Fruit fly (Drosophila melanogaster) whole organism, embryonic: Measurements from ENCODE around the gene CG16717.

ENCODE experiments used
- Adf1 ChIP-seq: fragments of 200-800 bp; sonication (Bioruptor generic); IDR thresholded peaks from 2 replicates; pipeline ENCODE4 v1.3.6; 2022; ENCODE audit warnings: missing biosample characterization, missing genetic modification characterization
- Atf6 ChIP-seq: fragments of 200-800 bp; sonication (Bioruptor generic); IDR thresholded peaks from 2 replicates; pipeline ENCODE4 v1.3.6; 2022; ENCODE audit warnings: missing biosample characterization, missing genetic modification characterization
- Blimp-1 ChIP-seq: fragments of 200-800 bp; sonication (Bioruptor generic); optimal IDR thresholded peaks from 3 replicates; lab custom pipeline; 2018; ENCODE audit warnings: missing biosample characterization, missing genetic modification characterization, mild to moderate bottlenecking, moderate library complexity, missing genetic modification reagents
- CG1024 ChIP-seq: fragments of 200-800 bp; sonication (Bioruptor generic); IDR thresholded peaks from 2 replicates; pipeline ENCODE4 v1.3.6; 2022; ENCODE audit warnings: missing biosample characterization, missing genetic modification characterization
- CG10267 ChIP-seq: fragments of 200-800 bp; sonication (Bioruptor generic); optimal IDR thresholded peaks from 2 replicates; lab custom pipeline; 2018; ENCODE audit warnings: missing biosample characterization, mild to moderate bottlenecking, missing genetic modification characterization, moderate library complexity
- CG12769 ChIP-seq: fragments of 200-800 bp; sonication (Bioruptor generic); optimal IDR thresholded peaks from 2 replicates; lab custom pipeline; 2019; ENCODE audit warnings: missing biosample characterization, mild to moderate bottlenecking, missing genetic modification characterization, moderate library complexity
- CG13624 ChIP-seq: fragments of 200-800 bp; sonication (Bioruptor generic); optimal IDR thresholded peaks from 2 replicates; lab custom pipeline; 2016; ENCODE audit warnings: missing biosample characterization, missing genetic modification characterization
- CG15696 ChIP-seq: fragments of 200-800 bp; sonication (Bioruptor generic); optimal IDR thresholded peaks from 2 replicates; lab custom pipeline; 2019; ENCODE audit warnings: missing biosample characterization, mild to moderate bottlenecking, missing genetic modification characterization, moderate library complexity
- CG1647 ChIP-seq: fragments of 200-800 bp; sonication (Bioruptor generic); optimal IDR thresholded peaks from 3 replicates; lab custom pipeline; 2016; ENCODE audit warnings: missing biosample characterization, missing genetic modification characterization
- CG17802 ChIP-seq: fragments of 200-800 bp; sonication (Bioruptor generic); optimal IDR thresholded peaks from 2 replicates; lab custom pipeline; 2018; ENCODE audit warnings: missing biosample characterization, mild to moderate bottlenecking, missing genetic modification characterization, moderate library complexity
- CG1792 ChIP-seq: fragments of 200-800 bp; sonication (Bioruptor generic); optimal IDR thresholded peaks from 2 replicates; lab custom pipeline; 2016; ENCODE audit warnings: missing biosample characterization, missing genetic modification characterization
- CG18262 ChIP-seq: fragments of 200-800 bp; optimal IDR thresholded peaks from 3 replicates; lab custom pipeline; 2019; ENCODE audit warnings: missing biosample characterization, mild to moderate bottlenecking, missing genetic modification characterization, moderate library complexity
- CG18476 ChIP-seq: fragments of 200-800 bp; sonication (Bioruptor generic); optimal IDR thresholded peaks from 2 replicates; lab custom pipeline; 2016; ENCODE audit warnings: missing biosample characterization, mild to moderate bottlenecking, missing genetic modification characterization
- CG18764 ChIP-seq: fragments of 200-800 bp; sonication (Bioruptor generic); optimal IDR thresholded peaks from 3 replicates; lab custom pipeline; 2016; ENCODE audit warnings: missing biosample characterization, missing genetic modification characterization
- CG2678 ChIP-seq: fragments of 200-800 bp; sonication (Bioruptor generic); optimal IDR thresholded peaks from 3 replicates; lab custom pipeline; 2019; ENCODE audit warnings: missing biosample characterization, mild to moderate bottlenecking, missing genetic modification characterization, moderate library complexity
- CG31388 ChIP-seq: fragments of 200-800 bp; sonication (Bioruptor generic); optimal IDR thresholded peaks from 2 replicates; lab custom pipeline; 2016; ENCODE audit warnings: missing biosample characterization, missing genetic modification characterization
- CG3838 ChIP-seq: fragments of 200-800 bp; sonication (Bioruptor generic); optimal IDR thresholded peaks from 3 replicates; lab custom pipeline; 2016; ENCODE audit warnings: missing biosample characterization, missing genetic modification characterization
- CG4404 ChIP-seq: fragments of 200-800 bp; sonication (Bioruptor generic); IDR thresholded peaks from 2 replicates; pipeline ENCODE4 v1.3.6; 2022; ENCODE audit warnings: missing biosample characterization, missing genetic modification characterization
- CG6272 ChIP-seq: fragments of 200-800 bp; sonication (Bioruptor generic); IDR thresholded peaks from 2 replicates; pipeline ENCODE4 v1.3.6; 2022; ENCODE audit warnings: missing biosample characterization, missing genetic modification characterization
- CG8478 ChIP-seq: fragments of >200 bp; optimal IDR thresholded peaks from 2 replicates; lab custom pipeline; 2018
- CG9609 ChIP-seq: fragments of 200-800 bp; sonication (Bioruptor generic); optimal IDR thresholded peaks from 3 replicates; lab custom pipeline; 2016; ENCODE audit warnings: missing biosample characterization, missing genetic modification characterization
- CoRest ChIP-seq: fragments of 200-800 bp; sonication (Bioruptor generic); optimal IDR thresholded peaks from 3 replicates; lab custom pipeline; 2018; ENCODE audit warnings: missing biosample characterization, mild to moderate bottlenecking, missing genetic modification characterization, moderate library complexity
- CrebB ChIP-seq: fragments of 200-800 bp; sonication (Bioruptor generic); optimal IDR thresholded peaks from 3 replicates; lab custom pipeline; 2018; ENCODE audit warnings: missing biosample characterization, mild to moderate bottlenecking, missing genetic modification characterization
- D19B ChIP-seq: fragments of 200-800 bp; sonication (Bioruptor generic); optimal IDR thresholded peaks from 2 replicates; lab custom pipeline; 2017; ENCODE audit warnings: missing biosample characterization, mild to moderate bottlenecking, missing genetic modification characterization
- HLH3B ChIP-seq: fragments of 200-800 bp; sonication (Bioruptor generic); IDR thresholded peaks from 2 replicates; pipeline ENCODE4 v1.3.6; 2022; ENCODE audit warnings: missing biosample characterization, missing genetic modification characterization
- HLHmδ ChIP-seq: fragments of 200-800 bp; sonication (Bioruptor generic); optimal IDR thresholded peaks from 2 replicates; lab custom pipeline; 2018; ENCODE audit warnings: missing biosample characterization, mild to moderate bottlenecking, missing genetic modification characterization, moderate library complexity
- HmgD ChIP-seq: fragments of 200-800 bp; sonication (Bioruptor generic); optimal IDR thresholded peaks from 3 replicates; lab custom pipeline; 2016; ENCODE audit warnings: missing biosample characterization, missing genetic modification characterization
- MBD-R2 ChIP-seq: fragments of 200-800 bp; sonication (Bioruptor generic); IDR thresholded peaks from 2 replicates; pipeline ENCODE4 v1.3.6; 2022; ENCODE audit warnings: missing biosample characterization, missing genetic modification characterization
- Nf-YB ChIP-seq: fragments of 200-800 bp; sonication (Bioruptor generic); optimal IDR thresholded peaks from 3 replicates; lab custom pipeline; 2019; ENCODE audit warnings: missing biosample characterization, mild to moderate bottlenecking, missing genetic modification characterization, moderate library complexity
- Oli ChIP-seq: fragments of 200-800 bp; sonication (Bioruptor generic); optimal IDR thresholded peaks from 2 replicates; lab custom pipeline; 2018; ENCODE audit warnings: missing biosample characterization, mild to moderate bottlenecking, missing genetic modification characterization, moderate library complexity
- Rfx ChIP-seq: fragments of 200-800 bp; sonication (Bioruptor generic); IDR thresholded peaks from 2 replicates; pipeline ENCODE4 v1.3.6; 2022; ENCODE audit warnings: missing biosample characterization, missing genetic modification characterization
- Sox102F ChIP-seq: fragments of 200-800 bp; sonication (Bioruptor generic); optimal IDR thresholded peaks from 2 replicates; lab custom pipeline; 2018; ENCODE audit warnings: missing biosample characterization, mild to moderate bottlenecking, missing genetic modification characterization, moderate library complexity
- Ssrp ChIP-seq: fragments of 200-800 bp; sonication (Bioruptor generic); optimal IDR thresholded peaks from 2 replicates; lab custom pipeline; 2018; ENCODE audit warnings: missing biosample characterization, mild to moderate bottlenecking, missing genetic modification characterization, moderate library complexity
- Stat92E ChIP-seq, 3 experiments: fragments of >200 bp in 2 of 3; fragments of 200-800 bp in 1 of 3; sonication (Bioruptor generic) in 1 of 3; optimal IDR thresholded peaks; 2 replicates each; lab custom pipeline; 2017 to 2019; ENCODE audit warnings: missing biosample characterization in 3 of 3, missing genetic modification characterization in 3 of 3, mild to moderate bottlenecking in 1 of 3, moderate library complexity in 1 of 3
- br ChIP-seq: fragments of >200 bp; optimal IDR thresholded peaks from 2 replicates; lab custom pipeline; 2017
- chinmo ChIP-seq: fragments of 200-800 bp; sonication (Bioruptor generic); IDR thresholded peaks from 4 replicates; pipeline ENCODE4 v1.3.6; 2022; ENCODE audit warnings: missing biosample characterization, missing genetic modification characterization; ENCODE audit not compliant: partially characterized antibody
- dmrt99B ChIP-seq: fragments of 200-800 bp; sonication (Bioruptor generic); optimal IDR thresholded peaks from 2 replicates; lab custom pipeline; 2018; ENCODE audit warnings: missing biosample characterization, mild to moderate bottlenecking, missing genetic modification characterization, moderate library complexity
- gcm ChIP-seq: fragments of 200-800 bp; sonication (Bioruptor generic); optimal IDR thresholded peaks from 2 replicates; lab custom pipeline; 2019; ENCODE audit warnings: missing biosample characterization, mild to moderate bottlenecking, missing genetic modification characterization, moderate library complexity
- gro ChIP-seq: fragments of 200-800 bp; sonication (Bioruptor generic); optimal IDR thresholded peaks from 2 replicates; lab custom pipeline; 2016; ENCODE audit warnings: missing biosample characterization, missing genetic modification characterization
- gsb ChIP-seq: fragments of 200-800 bp; sonication (Bioruptor generic); IDR thresholded peaks from 2 replicates; pipeline ENCODE4 v1.3.6; 2022; ENCODE audit warnings: missing biosample characterization, missing genetic modification characterization
- ham ChIP-seq: fragments of 200-800 bp; sonication (Bioruptor generic); IDR thresholded peaks from 2 replicates; pipeline ENCODE4 v1.3.6; 2022; ENCODE audit warnings: missing biosample characterization, missing genetic modification characterization
- her ChIP-seq: fragments of 200-800 bp; sonication (Bioruptor generic); optimal IDR thresholded peaks from 2 replicates; lab custom pipeline; 2016; ENCODE audit warnings: missing biosample characterization, missing genetic modification characterization
- inv ChIP-seq: fragments of 200-800 bp; sonication (Bioruptor generic); IDR thresholded peaks from 2 replicates; pipeline ENCODE4 v1.3.6; 2022; ENCODE audit warnings: missing biosample characterization, missing genetic modification characterization; ENCODE audit not compliant: partially characterized antibody
- ro ChIP-seq: fragments of 200-800 bp; sonication (Bioruptor generic); IDR thresholded peaks from 2 replicates; pipeline ENCODE4 v1.3.6; 2022; ENCODE audit warnings: missing biosample characterization, missing genetic modification characterization
- row ChIP-seq: fragments of 200-800 bp; sonication (Bioruptor generic); IDR thresholded peaks from 3 replicates; pipeline ENCODE4 v1.3.6; 2022; ENCODE audit warnings: missing biosample characterization, missing genetic modification characterization
- sens ChIP-seq: fragments of 200-800 bp; sonication (Bioruptor generic); peaks from one replicate; lab custom pipeline; 2016; ENCODE audit warnings: missing biosample characterization, missing genetic modification characterization
- slou ChIP-seq: fragments of 200-800 bp; sonication (Bioruptor generic); optimal IDR thresholded peaks from 3 replicates; lab custom pipeline; 2016; ENCODE audit warnings: missing biosample characterization, missing genetic modification characterization
- sna ChIP-seq: fragments of 200-800 bp; sonication (Bioruptor generic); IDR thresholded peaks from 2 replicates; pipeline ENCODE4 v1.3.6; 2022; ENCODE audit warnings: missing biosample characterization, missing genetic modification characterization; ENCODE audit not compliant: partially characterized antibody
- wdn ChIP-seq: fragments of 200-800 bp; sonication (Bioruptor generic); IDR thresholded peaks from 2 replicates; pipeline ENCODE4 v1.3.6; 2022; ENCODE audit warnings: missing biosample characterization, missing genetic modification characterization
- wek ChIP-seq: fragments of 200-800 bp; sonication (Bioruptor generic); optimal IDR thresholded peaks from 3 replicates; lab custom pipeline; 2018; ENCODE audit warnings: missing biosample characterization, mild to moderate bottlenecking, missing genetic modification characterization, moderate library complexity

The CG16717 gene

dm6 chr3L:9713828-9714536 lies 35.0 kb downstream of the CG16717 start, which contains the start of gene vsg (continued):
- TF ChIP-seq inv (GFP tag; lab: Robert Waterston, UW) (peak; percentile 83), slou (GFP tag; lab: Kevin White, UChicago) (peak; percentile 85), gcm (GFP tag; lab: Kevin White, UChicago) (peak; percentile 48), Sox102F (peak; percentile 82), br (lab: Kevin White, UChicago) (no peak), row (peak; percentile 92), CG18262 (tag; lab: Kevin White, UChicago) (peak; percentile 90), CrebB (tag; lab: Kevin White, UChicago) (peak; percentile 6), Rfx (GFP tag; lab: Robert Waterston, UW) (peak; percentile 70), Adf1 (GFP tag; lab: Robert Waterston, UW) (no peak; the same call in none of the 2 replicates), gro (GFP tag; lab: Kevin White, UChicago) (no peak), CG2678 (tag; lab: Kevin White, UChicago) (peak; percentile 90), Atf6 (GFP tag; lab: Robert Waterston, UW) (peak; percentile 50; the same call in 1 of the 2 replicates), CG12769 (no peak), chinmo (peak; percentile 95; the same call in 3 of the 4 replicates), CG1647 (GFP tag; lab: Kevin White, UChicago) (peak; percentile 27), CG3838 (GFP tag; lab: Kevin White, UChicago) (no peak), Nf-YB (GFP tag; lab: Kevin White, UChicago) (peak; percentile 72), dmrt99B (peak; percentile 81), ham (GFP tag; lab: Robert Waterston, UW) (no peak), CoRest (tag; lab: Kevin White, UChicago) (peak; percentile 94), CG10267 (tag; lab: Kevin White, UChicago) (peak; percentile 84), CG1792 (GFP tag; lab: Kevin White, UChicago) (peak; percentile 34), gsb (peak; percentile 63), CG17802 (tag; lab: Kevin White, UChicago) (no peak), CG6272 (GFP tag; lab: Robert Waterston, UW) (peak; percentile 74), Ssrp (tag; lab: Kevin White, UChicago) (peak; percentile 86), CG31388 (GFP tag; lab: Kevin White, UChicago) (peak; percentile 5), sens (peak; percentile 86), CG9609 (GFP tag; lab: Kevin White, UChicago) (no peak), wek (peak; percentile 90), CG1024 (GFP tag; lab: Robert Waterston, UW) (no peak; the same call in 1 of the 2 replicates), CG4404 (peak; percentile 71), Blimp-1 (GFP tag; lab: Kevin White, UChicago) (peak; percentile 69), HmgD (GFP tag; lab: Kevin White, UChicago) (peak; percentile 39), sna (GFP tag; lab: Robert Waterston, UW) (peak; percentile 63), CG15696 (tag; lab: Kevin White, UChicago) (peak; percentile 83), HLHmδ (peak; percentile 10), her (GFP tag; lab: Kevin White, UChicago) (peak; percentile 45), wdn (GFP tag; lab: Robert Waterston, UW) (peak; percentile 13), Oli (tag; lab: Kevin White, UChicago) (peak; percentile 81), CG18764 (GFP tag; lab: Kevin White, UChicago) (peak; percentile 69), CG18476 (peak; percentile 75), D19B (peak; percentile 73), HLH3B (peak; percentile 61; the same call in 1 of the 2 replicates), ro (GFP tag; lab: Robert Waterston, UW) (0 out of 2 replicates have a peak, but pooled peaks have one; percentile 57), MBD-R2 (GFP tag; lab: Robert Waterston, UW) (no peak; the same call in 1 of the 2 replicates), CG13624 (GFP tag; lab: Kevin White, UChicago) (peak; percentile 78), Stat92E (GFP tag; optimal IDR thresholded peaks at IDR 0.05; lab: Kevin White, UChicago) (no peak), CG8478 (no peak)
